Worm (Caenorhabditis elegans) whole organism, mixed stage, embryonic: ENCODE data around the gene F37C12.14.

Experiments used
- M03D4.4 ChIP-seq: sonication (generic microtip); optimal IDR thresholded peaks from 2 replicates; lab custom pipeline; 2017; ENCODE audit warnings: mild to moderate bottlenecking, missing genetic modification characterization, missing compliant biosample characterization
- ceh-43 ChIP-seq: fragments of 200-800 bp; sonication (Bioruptor generic); optimal IDR thresholded peaks from 2 replicates; lab custom pipeline; 2018; ENCODE audit warnings: mild to moderate bottlenecking, missing genetic modification characterization, moderate library complexity, missing compliant biosample characterization
- mab-5 ChIP-seq: fragments of 150-350 bp; optimal IDR thresholded peaks from 2 replicates; lab custom pipeline; 2014; ENCODE audit warnings: missing biosample characterization, missing genetic modification characterization
- unc-39 ChIP-seq: fragments of 150-350 bp; optimal IDR thresholded peaks from 2 replicates; lab custom pipeline; 2014; ENCODE audit warnings: missing biosample characterization, missing genetic modification characterization
- ztf-11 ChIP-seq: fragments of 150-350 bp; optimal IDR thresholded peaks from 2 replicates; lab custom pipeline; 2014; ENCODE audit warnings: missing biosample characterization, missing genetic modification characterization

- TF ChIP-seq ztf-11 (no peak), unc-39 (tag; lab: Kevin White, UChicago) (no peak), M03D4.4 (no peak), ceh-43 (GFP tag; lab: Kevin White, UChicago) (no peak), mab-5 (tag; lab: Kevin White, UChicago) (no peak)
These were observed 17.9 kb upstream of the F37C12.14 start for ce11 chrIII:7203130-7203775.
